Worm (Caenorhabditis elegans) whole organism, L1 larva: ENCODE measurements around the gene C49C8.1.

Experiments
- lin-15B ChIP-seq: fragments of 150-350 bp; sonication (generic microtip); optimal IDR thresholded peaks from 3 replicates; lab custom pipeline; 2014; ENCODE audit warnings: missing biosample characterization, missing genetic modification characterization
- snpc-4 ChIP-seq: fragments of 150-350 bp; optimal IDR thresholded peaks from 2 replicates; lab custom pipeline; 2014; ENCODE audit warnings: missing biosample characterization, missing genetic modification characterization

DNA sequence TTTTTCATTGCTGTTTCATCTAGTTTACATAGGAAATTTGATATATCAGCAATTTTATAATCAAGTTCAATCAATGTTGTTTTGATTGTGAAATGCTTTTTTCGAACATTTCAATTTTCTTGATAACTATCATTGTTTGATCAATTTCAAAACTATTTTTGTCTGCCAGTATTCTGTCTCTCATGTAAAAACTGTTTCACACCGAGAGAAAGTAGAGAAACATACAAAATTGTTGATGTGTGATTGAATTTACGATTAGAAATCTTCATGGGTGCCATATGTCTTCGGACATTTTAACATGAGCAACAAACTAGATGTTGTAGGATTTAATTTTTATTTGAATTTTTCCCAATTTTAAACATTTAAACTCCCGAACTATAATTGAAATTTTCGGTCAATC, 3.7 kb upstream of the C49C8.1 start, which contains the start of gene C49C8.2:
- TF ChIP-seq lin-15B (tag; lab: Kevin White, UChicago) (no peak), snpc-4 (tag; lab: Kevin White, UChicago) (no peak)
